Fruit fly (Drosophila melanogaster) whole organism, pupa: ENCODE results near the gene Wnt4.

Experiments used
- CG17806 ChIP-seq: fragments of 200-800 bp; sonication (Bioruptor generic); optimal IDR thresholded peaks from 2 replicates; lab custom pipeline; 2018; ENCODE audit warnings: missing biosample characterization, mild to moderate bottlenecking, missing genetic modification characterization, moderate library complexity
- CG34367 ChIP-seq: fragments of 200-800 bp; sonication (Bioruptor generic); optimal IDR thresholded peaks from 2 replicates; lab custom pipeline; 2018; ENCODE audit warnings: missing biosample characterization, mild to moderate bottlenecking, missing genetic modification characterization
- CG8301 ChIP-seq: fragments of 200-800 bp; sonication (Bioruptor generic); optimal IDR thresholded peaks from 2 replicates; lab custom pipeline; 2018; ENCODE audit warnings: missing biosample characterization, mild to moderate bottlenecking, missing genetic modification characterization
- D1 ChIP-seq: fragments of 200-800 bp; sonication (Bioruptor generic); optimal IDR thresholded peaks from 2 replicates; lab custom pipeline; 2018; ENCODE audit warnings: missing biosample characterization, mild to moderate bottlenecking, missing genetic modification characterization, moderate library complexity
- EcR ChIP-seq: fragments of 200-800 bp; sonication (Bioruptor generic); optimal IDR thresholded peaks from 3 replicates; lab custom pipeline; 2019; ENCODE audit warnings: missing biosample characterization, missing genetic modification characterization, mild to moderate bottlenecking, moderate library complexity, missing genetic modification reagents
- Ets98B ChIP-seq: fragments of 200-800 bp; sonication (Bioruptor generic); IDR thresholded peaks from 2 replicates; pipeline ENCODE4 v1.3.6; 2022; ENCODE audit warnings: missing biosample characterization, missing genetic modification characterization
- Pif1A ChIP-seq: fragments of 200-800 bp; sonication (Bioruptor generic); optimal IDR thresholded peaks from 3 replicates; lab custom pipeline; 2016; ENCODE audit warnings: missing biosample characterization, missing genetic modification characterization
- Snoo ChIP-seq: fragments of 200-800 bp; sonication (Bioruptor generic); optimal IDR thresholded peaks from 3 replicates; lab custom pipeline; 2017; ENCODE audit warnings: missing biosample characterization, mild to moderate bottlenecking, missing genetic modification characterization, inconsistent platforms

dm6 chr2L:7217931-7218330 is 59.0 kb downstream of the Wnt4 start:
- no peak for TF ChIP-seq Snoo (tag; lab: Kevin White, UChicago)
- no peak for TF ChIP-seq Pif1A (GFP tag; lab: Kevin White, UChicago)
- no peak for TF ChIP-seq EcR (GFP tag; lab: Kevin White, UChicago)
- no peak for TF ChIP-seq CG34367 (tag; lab: Kevin White, UChicago)
- TF ChIP-seq Ets98B (GFP tag; lab: Robert Waterston, UW), result no peak
- TF ChIP-seq CG17806 (tag; lab: Kevin White, UChicago), result no peak
- TF ChIP-seq CG8301 (tag; lab: Kevin White, UChicago), result no peak
- no peak for TF ChIP-seq D1 (tag; lab: Kevin White, UChicago)
